Worm (Caenorhabditis elegans) whole organism, L4/young adult: ENCODE measurements around the gene F58A6.1.
"Not testable (repeated sequence)": the region's sequence is repeated elsewhere in the genome, so short reads cannot be mapped to it uniquely, and the experiment has no call there.

Experiments used
- W03F9.2 ChIP-seq: fragments of 150-350 bp; optimal IDR thresholded peaks from 2 replicates; lab custom pipeline; 2014; ENCODE audit warnings: missing biosample characterization, missing genetic modification characterization
- dao-5 ChIP-seq: sonication (generic microtip); optimal IDR thresholded peaks from 2 replicates; lab custom pipeline; 2016; ENCODE audit warnings: missing genotype, missing genetic modification characterization, moderate library complexity, missing compliant biosample characterization
- him-1 ChIP-seq: sonication (generic microtip); optimal IDR thresholded peaks from 2 replicates; lab custom pipeline; 2016; ENCODE audit warnings: missing genotype, missing genetic modification reagents, missing genetic modification characterization, missing compliant biosample characterization

Gene F58A6.1

ce11 chrII:5142619-5143018 lies at the start of gene F58A6.1:
Gene F58A6.1 (plus strand): TSS chrII:5142919.
- no peak for TF ChIP-seq dao-5 (tag; lab: Kevin White, UChicago)
- TF ChIP-seq W03F9.2 (tag; lab: Kevin White, UChicago) = no peak
- no peak for TF ChIP-seq him-1 (tag; lab: Kevin White, UChicago)

DNA sequence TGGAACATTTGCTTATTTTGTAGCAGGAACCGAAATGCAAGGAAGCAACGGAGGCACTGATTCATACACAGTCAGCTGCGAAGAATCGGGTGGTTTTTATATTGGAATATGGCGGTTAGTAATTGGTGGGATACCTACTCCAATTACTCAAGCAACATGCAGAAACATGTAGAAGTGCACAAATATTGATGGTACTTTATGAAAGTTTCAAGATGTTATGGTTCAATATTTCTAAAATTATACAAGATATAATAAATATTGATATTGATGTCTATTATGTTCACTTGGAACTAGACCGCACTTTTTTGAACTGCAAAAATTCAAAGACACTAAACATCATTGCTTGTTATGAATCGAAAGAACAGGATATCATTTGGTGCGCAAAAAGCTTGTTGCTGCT lies 48.8 kb upstream of the F58A6.1 start, which contains the start of gene C04G6.13:
C04G6.13 (plus strand) TSS at position 301 of the 400 bp plus-strand sequence.
- no peak for TF ChIP-seq dao-5 (tag; lab: Kevin White, UChicago)
- no peak for TF ChIP-seq him-1 (tag; lab: Kevin White, UChicago)
- TF ChIP-seq W03F9.2 (tag; lab: Kevin White, UChicago) = no peak

DNA sequence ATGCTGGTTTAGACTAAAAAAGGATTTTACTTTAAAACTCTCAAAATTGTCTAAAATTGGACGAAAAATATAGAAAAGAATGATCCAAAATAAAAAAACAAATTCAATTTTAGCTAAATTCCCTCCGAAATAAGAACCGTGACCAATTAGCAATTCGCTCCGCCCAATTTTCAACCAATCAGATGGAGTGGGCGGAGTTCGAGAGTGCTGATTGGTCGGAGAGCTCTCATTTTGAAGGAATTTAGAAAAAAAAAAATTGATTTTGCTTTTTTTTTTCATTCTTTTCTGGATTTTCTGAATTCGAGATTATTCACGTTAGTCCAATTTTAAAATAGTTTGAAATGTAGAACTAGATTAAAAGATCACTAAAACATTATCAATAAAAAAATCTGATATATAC lies 43.7 kb upstream of the F58A6.1 start:
- TF ChIP-seq W03F9.2 (tag; lab: Kevin White, UChicago) (no peak), him-1 (tag; lab: Kevin White, UChicago) (no peak), dao-5 (tag; lab: Kevin White, UChicago) (no peak)

ce11 chrII:5099649-5100048 lies 43.1 kb upstream of the F58A6.1 start, which contains the start of gene C04G6.6:
Gene C04G6.6 (minus strand): TSS chrII:5099749.
- TF ChIP-seq W03F9.2 (tag; lab: Kevin White, UChicago) = no peak

- TF ChIP-seq dao-5 (tag; lab: Kevin White, UChicago) = no peak
- TF ChIP-seq W03F9.2 (tag; lab: Kevin White, UChicago) = no peak
- no peak for TF ChIP-seq him-1 (tag; lab: Kevin White, UChicago)
Observed at ce11 chrII:5101701-5102100, 41.0 kb upstream of the F58A6.1 start, which contains the start of the genes idpb-3 and idpb-1. Gene idpb-3 (minus strand): TSS chrII:5101801. Gene idpb-1 (plus strand): TSS chrII:5101984.

DNA sequence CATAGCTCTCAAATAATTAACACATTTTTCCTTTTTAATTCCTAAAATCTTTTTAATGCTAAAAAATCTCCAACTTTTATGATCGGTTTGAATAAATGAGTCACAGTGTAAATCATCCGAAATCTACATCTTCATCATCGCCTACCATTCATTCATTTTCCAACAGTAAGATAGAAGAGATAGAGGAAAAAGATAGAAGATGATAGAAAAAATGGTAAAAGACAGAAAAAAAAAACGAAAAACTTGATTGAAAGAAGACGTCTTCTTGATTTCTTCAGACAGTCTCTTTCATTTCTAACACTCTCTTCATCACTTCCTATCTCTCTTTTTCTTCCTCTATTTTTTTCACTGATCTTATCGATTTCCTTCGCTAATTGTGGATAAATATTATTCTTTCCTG lies 39.5 kb upstream of the F58A6.1 start:
- TF ChIP-seq W03F9.2 (tag; lab: Kevin White, UChicago) (no peak), him-1 (tag; lab: Kevin White, UChicago) (no peak)

ce11 chrII:5103784-5104457 lies 38.8 kb upstream of the F58A6.1 start, which contains the start of the genes C04G6.11 and mpk-2:
Gene C04G6.11 (minus strand): TSS chrII:5103834.
Gene mpk-2 (plus strand): TSS chrII:5104118.
- TF ChIP-seq dao-5 (tag; lab: Kevin White, UChicago) = no peak
- no peak for TF ChIP-seq W03F9.2 (tag; lab: Kevin White, UChicago)
- TF ChIP-seq him-1 (tag; lab: Kevin White, UChicago) = no peak

DNA sequence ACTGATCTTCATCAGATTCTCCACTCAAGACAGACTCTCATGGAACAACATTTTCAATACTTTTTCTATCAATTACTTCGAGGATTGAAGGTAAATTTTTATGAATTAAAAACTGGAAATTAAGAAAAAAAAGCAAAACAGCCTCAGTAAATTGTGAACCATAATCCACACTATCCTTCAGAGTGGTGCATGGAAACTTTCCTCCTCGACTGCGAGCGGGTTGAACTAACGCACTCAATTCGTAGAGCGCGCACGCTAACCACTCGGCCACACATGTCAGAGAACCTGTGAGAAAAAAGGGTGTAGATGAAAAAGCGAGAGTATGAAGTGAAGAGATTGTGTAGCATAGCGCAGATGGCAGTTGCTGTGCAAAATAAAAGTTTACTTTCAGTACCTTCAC lies 37.7 kb upstream of the F58A6.1 start:
- TF ChIP-seq dao-5 (tag; lab: Kevin White, UChicago) = peak; percentile 76
- peak; percentile 86 for TF ChIP-seq him-1 (tag; lab: Kevin White, UChicago)
- peak; percentile 32 for TF ChIP-seq W03F9.2 (tag; lab: Kevin White, UChicago)

DNA sequence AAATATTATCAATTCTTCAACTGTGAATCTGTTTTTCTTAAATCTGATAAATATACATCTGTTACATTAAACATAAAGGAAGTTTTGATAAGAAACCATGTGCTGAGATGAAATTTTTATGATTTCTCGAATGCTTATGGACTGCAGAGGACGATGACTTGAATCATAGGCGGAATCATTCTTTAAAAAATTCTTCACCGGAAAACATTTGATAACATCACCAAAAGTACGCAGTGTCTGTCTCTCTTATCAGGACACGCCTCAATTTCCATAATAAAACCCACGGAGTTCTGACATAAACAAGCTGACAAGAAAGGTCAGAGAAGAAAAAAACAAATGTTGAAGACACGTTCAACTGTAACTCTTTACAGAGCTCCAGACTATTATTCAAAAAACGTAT lies 33.0 kb upstream of the F58A6.1 start, which contains the start of gene F09C12.2:
F09C12.2 (plus strand) TSS at position 320 of the 400 bp plus-strand sequence.
- TF ChIP-seq him-1 (tag; lab: Kevin White, UChicago) (no peak), W03F9.2 (tag; lab: Kevin White, UChicago) (no peak), dao-5 (tag; lab: Kevin White, UChicago) (no peak)

DNA sequence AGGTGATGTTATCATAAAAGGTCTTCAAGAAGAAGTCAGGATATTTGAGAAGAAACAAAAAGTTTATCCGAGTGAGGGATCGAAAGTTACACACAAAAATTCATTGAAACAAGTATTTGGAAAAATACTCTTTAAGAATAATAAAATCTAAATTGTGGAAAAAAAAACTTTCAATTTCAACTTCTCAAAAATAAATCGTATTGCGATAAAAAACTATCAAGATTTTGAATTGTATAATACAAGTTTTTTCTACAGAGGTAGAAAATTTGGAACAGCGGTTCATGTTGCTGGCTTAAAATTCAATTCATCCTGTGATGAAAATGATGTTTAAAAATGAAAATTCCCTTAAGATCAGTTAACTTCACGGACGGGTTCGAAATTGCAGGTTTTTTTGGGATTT lies 30.6 kb upstream of the F58A6.1 start, which contains the start of gene F09C12.8:
F09C12.8 (plus strand) TSS at position 301 of the 400 bp plus-strand sequence.
- TF ChIP-seq W03F9.2 (tag; lab: Kevin White, UChicago) (no peak), dao-5 (tag; lab: Kevin White, UChicago) (no peak), him-1 (tag; lab: Kevin White, UChicago) (no peak)

DNA sequence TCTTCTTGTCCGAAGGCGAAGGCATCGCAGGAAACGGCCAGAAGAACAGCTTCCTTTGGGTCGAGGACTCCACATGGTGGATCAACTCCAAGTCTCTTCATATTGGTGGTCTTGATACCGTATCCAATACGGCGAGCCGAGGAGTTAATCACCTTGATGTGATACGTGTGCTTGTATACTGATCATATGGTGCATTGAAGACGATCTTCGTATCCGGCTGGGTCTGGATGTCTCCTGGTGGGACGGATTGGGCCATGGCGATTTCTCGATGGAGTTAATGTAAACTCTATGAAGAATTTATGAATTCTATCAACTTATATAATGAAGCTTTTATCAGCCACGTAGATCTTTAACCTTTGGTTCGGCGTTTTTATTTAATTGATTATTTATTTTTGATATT lies 27.5 kb upstream of the F58A6.1 start, which contains the start of gene msp-74:
msp-74 (minus strand) TSS at position 101 of the 400 bp plus-strand sequence.
- TF ChIP-seq W03F9.2, him-1, dao-5 (tag; lab: Kevin White, UChicago): not testable (repeated sequence)

DNA sequence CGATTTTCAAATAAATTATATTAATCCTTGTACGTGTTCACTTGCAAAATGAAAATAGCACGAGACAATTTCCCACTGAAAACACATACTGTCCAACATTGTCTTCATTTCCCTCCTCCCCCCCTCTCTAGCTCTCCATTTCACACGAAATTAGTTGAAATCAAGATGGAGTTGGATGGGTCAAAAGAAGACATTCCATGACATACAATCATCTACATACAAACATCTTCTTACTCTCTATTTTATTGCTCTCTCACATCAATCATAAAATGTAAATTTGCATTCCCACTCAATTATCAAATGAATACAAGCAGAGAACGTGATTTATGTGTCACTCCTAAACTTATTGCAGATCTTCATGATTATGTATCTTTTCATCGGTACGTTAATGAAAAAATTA lies 27.0 kb upstream of the F58A6.1 start, which contains the start of gene srsy-1:
srsy-1 (plus strand) TSS at position 301 of the 400 bp plus-strand sequence.
- no peak for TF ChIP-seq dao-5 (tag; lab: Kevin White, UChicago)

ce11 chrII:5120612-5121011 lies 22.1 kb upstream of the F58A6.1 start:
- TF ChIP-seq W03F9.2 (tag; lab: Kevin White, UChicago) (no peak), dao-5 (tag; lab: Kevin White, UChicago) (no peak), him-1 (tag; lab: Kevin White, UChicago) (no peak)

- TF ChIP-seq W03F9.2 (tag; lab: Kevin White, UChicago) (no peak), dao-5 (tag; lab: Kevin White, UChicago) (no peak)
Observed at ce11 chrII:5130081-5130480, 12.6 kb upstream of the F58A6.1 start, which contains the start of gene lgc-56. Gene lgc-56 (plus strand): TSS chrII:5130381.
